Worm (Caenorhabditis elegans): ENCODE data around the gene srd-70.

The srd-70 gene

ce11 chrV:20493271-20494231 lies 39.6 kb downstream of the srd-70 start, which contains the start of gene B0250.5:
B0250.5 (plus strand) TSS chrV:20493924.
- TF ChIP-seq lin-15B (tag; optimal IDR thresholded peaks at IDR 0.05), result no peak
- no peak for TF ChIP-seq Y116A8C.19 (tag; optimal IDR thresholded peaks at IDR 0.05; ENCODE audit: borderline replicate concordance)
- TF ChIP-seq nhr-84 (tag; optimal IDR thresholded peaks at IDR 0.05), result no peak
- TF ChIP-seq rnt-1 (tag; optimal IDR thresholded peaks at IDR 0.05), result no peak
- peak; percentile 80 for TF ChIP-seq nhr-47 (tag; optimal IDR thresholded peaks at IDR 0.05)
- peak; percentile 69 for TF ChIP-seq mep-1 (tag; optimal IDR thresholded peaks at IDR 0.05)
- no peak for TF ChIP-seq lir-3 (tag; optimal IDR thresholded peaks at IDR 0.05; ENCODE audit: poor library complexity)
- TF ChIP-seq unc-30 (tag; optimal IDR thresholded peaks at IDR 0.05), result no peak
- peak; percentile 56 for TF ChIP-seq nhr-20 (tag; optimal IDR thresholded peaks at IDR 0.05)
- peak; percentile 69 for TF ChIP-seq snu-23 (GFP tag; optimal IDR thresholded peaks at IDR 0.05)
- no peak for TF ChIP-seq fkh-4 (tag; optimal IDR thresholded peaks at IDR 0.05; ENCODE audit: borderline replicate concordance)
- TF ChIP-seq blmp-1 (tag; optimal IDR thresholded peaks at IDR 0.05), result peak; percentile 22
- peak; percentile 42 for TF ChIP-seq dsc-1 (tag; optimal IDR thresholded peaks at IDR 0.05)
- no peak for TF ChIP-seq mab-9 (GFP tag; IDR thresholded peaks at IDR 0.05)
- TF ChIP-seq nhr-85 (tag), result peak; percentile 74
- no peak for TF ChIP-seq skn-1 (tag; optimal IDR thresholded peaks at IDR 0.05)
- TF ChIP-seq pax-3 (tag; optimal IDR thresholded peaks at IDR 0.05), result no peak
- no peak for TF ChIP-seq ceh-8 (GFP tag; optimal IDR thresholded peaks at IDR 0.05)
- TF ChIP-seq egl-13 (tag; optimal IDR thresholded peaks at IDR 0.05), result no peak
- no peak for TF ChIP-seq C04F5.9 (tag; optimal IDR thresholded peaks at IDR 0.05)
- TF ChIP-seq sptf-1 (tag; optimal IDR thresholded peaks at IDR 0.05), result no peak
- peak; percentile 56 to 77 (median 63) for TF ChIP-seq dpl-1 (GFP tag; optimal IDR thresholded peaks at IDR 0.05)
- TF ChIP-seq nhr-19 (GFP tag; conservative IDR thresholded peaks at IDR 0.05), result peak; percentile 32; the same call in 1 of the 2 replicates
- TF ChIP-seq pqm-1 (tag; optimal IDR thresholded peaks at IDR 0.05), result no peak
- TF ChIP-seq nhr-71 (tag; optimal IDR thresholded peaks at IDR 0.05), result peak; percentile 68
- peak; percentile 62 for TF ChIP-seq irx-1 (tag; optimal IDR thresholded peaks at IDR 0.05)
- TF ChIP-seq xbp-1 (tag; optimal IDR thresholded peaks at IDR 0.05), result peak; percentile 82
- no peak for TF ChIP-seq fos-1 (tag; optimal IDR thresholded peaks at IDR 0.05)
- TF ChIP-seq nhr-12 (tag; optimal IDR thresholded peaks at IDR 0.05), result no peak
- no peak for TF ChIP-seq aly-2 (tag; optimal IDR thresholded peaks at IDR 0.05)
- TF ChIP-seq unc-98 (GFP tag; IDR thresholded peaks at IDR 0.05), result no peak
- no peak for TF ChIP-seq unc-62 (GFP tag; optimal IDR thresholded peaks at IDR 0.05)
- TF ChIP-seq tlp-1 (tag; optimal IDR thresholded peaks at IDR 0.05), result no peak
- TF ChIP-seq ceh-82 (tag; optimal IDR thresholded peaks at IDR 0.05), result peak in 2 of 3 experiments; percentile 1 to 28
- TF ChIP-seq mef-2 (tag; optimal IDR thresholded peaks at IDR 0.05), result no peak
- TF ChIP-seq ces-1 (GFP tag; optimal IDR thresholded peaks at IDR 0.05), result no peak
- TF ChIP-seq nhr-77 (tag; optimal IDR thresholded peaks at IDR 0.05), result no peak
- no peak for TF ChIP-seq pag-3 (tag; optimal IDR thresholded peaks at IDR 0.05; ENCODE audit: borderline replicate concordance, insufficient read depth)
- TF ChIP-seq elt-2 (tag; optimal IDR thresholded peaks at IDR 0.05), result no peak
- TF ChIP-seq hpl-2 (GFP tag; optimal IDR thresholded peaks at IDR 0.05), result peak; percentile 10
- TF ChIP-seq lin-35 (GFP tag; optimal IDR thresholded peaks at IDR 0.05), result peak; percentile 28 to 80
- TF ChIP-seq sox-4 (tag; optimal IDR thresholded peaks at IDR 0.05), result no peak
- TF ChIP-seq fkh-8 (tag; optimal IDR thresholded peaks at IDR 0.05), result peak; percentile 5
- no peak for TF ChIP-seq grh-1 (GFP tag; IDR thresholded peaks at IDR 0.05)
- no peak for TF ChIP-seq zip-4 (GFP tag; optimal IDR thresholded peaks at IDR 0.05)
- TF ChIP-seq ceh-63 (GFP tag; optimal IDR thresholded peaks at IDR 0.05), result no peak
- no peak for TF ChIP-seq nhr-76 (tag; optimal IDR thresholded peaks at IDR 0.05)
- no peak for TF ChIP-seq C34B4.2 (tag; optimal IDR thresholded peaks at IDR 0.05)
- TF ChIP-seq egl-27 (tag; optimal IDR thresholded peaks at IDR 0.05), result no peak
- TF ChIP-seq nhr-90 (tag; optimal IDR thresholded peaks at IDR 0.05; ENCODE audit: poor library complexity), result no peak
